5 fruit fly cellular contexts compared by ENCODE assay signal in genomic region chrX:14952097-14952844, dm6.
TF ChIP-seq lines count a peak whose summit lies in the region.

No protein-coding gene starts in this region.

- TF ChIP-seq CTCF in whole organism, embryonic (GFP tag; optimal IDR thresholded peaks at IDR 0.05; lab: Kevin White, UChicago), result no peak

TF ChIP-seq in whole organism, adult, 20 proteins besides CTCF, POLR2A, EP300 and RAD21 (continues in another document):
- TF ChIP-seq Crg-1 (GFP tag; optimal IDR thresholded peaks at IDR 0.05; lab: Kevin White, UChicago) (peak; percentile 18), CG11617 (GFP tag; optimal IDR thresholded peaks at IDR 0.05; lab: Kevin White, UChicago) (peak; percentile 39), pad (GFP tag; optimal IDR thresholded peaks at IDR 0.05; lab: Kevin White, UChicago) (peak; percentile 86), CG14711 (tag; optimal IDR thresholded peaks at IDR 0.05; lab: Kevin White, UChicago) (peak; percentile 28), Mnt (GFP tag; optimal IDR thresholded peaks at IDR 0.05; lab: Kevin White, UChicago) (peak; percentile 1), CG33017 (tag; optimal IDR thresholded peaks at IDR 0.05; lab: Kevin White, UChicago) (no peak), CG1620 (GFP tag; optimal IDR thresholded peaks at IDR 0.05; lab: Kevin White, UChicago) (no peak), kay (GFP tag; lab: Kevin White, UChicago; ENCODE audit: borderline replicate concordance) (peak; percentile 45), tj (GFP tag; optimal IDR thresholded peaks at IDR 0.05; lab: Kevin White, UChicago) (peak; percentile 90), CG7045 (GFP tag; optimal IDR thresholded peaks at IDR 0.05; lab: Kevin White, UChicago) (peak; percentile 29), cnc (optimal IDR thresholded peaks at IDR 0.05; lab: Kevin White, UChicago) (no peak), CG7101 (tag; optimal IDR thresholded peaks at IDR 0.05; lab: Kevin White, UChicago) (peak; percentile 62), Clk (GFP tag; optimal IDR thresholded peaks at IDR 0.05; lab: Kevin White, UChicago) (no peak), toe (GFP tag; optimal IDR thresholded peaks at IDR 0.05; lab: Kevin White, UChicago) (no peak), cic (GFP tag; optimal IDR thresholded peaks at IDR 0.05; lab: Kevin White, UChicago) (no peak), Hr96 (GFP tag; optimal IDR thresholded peaks at IDR 0.05; lab: Kevin White, UChicago) (no peak), CG5204 (GFP tag; optimal IDR thresholded peaks at IDR 0.05; lab: Kevin White, UChicago) (no peak), bab1 (GFP tag; optimal IDR thresholded peaks at IDR 0.05; lab: Kevin White, UChicago) (peak; percentile 78), CG12768 (GFP tag; optimal IDR thresholded peaks at IDR 0.05; lab: Kevin White, UChicago) (no peak)

TF ChIP-seq in whole organism, embryonic, 481 proteins besides CTCF, POLR2A, EP300 and RAD21 (continues in another document):
- peak; percentile 18 for TF ChIP-seq Meics (GFP tag; optimal IDR thresholded peaks at IDR 0.05; lab: Kevin White, UChicago)
- TF ChIP-seq CG43689 (GFP tag; IDR thresholded peaks at IDR 0.05; lab: Robert Waterston, UW), result no peak
- no peak for TF ChIP-seq z (GFP tag; IDR thresholded peaks at IDR 0.05; lab: Robert Waterston, UW)
- peak; percentile 6 for TF ChIP-seq lilli (GFP tag; optimal IDR thresholded peaks at IDR 0.05; lab: Kevin White, UChicago)
- TF ChIP-seq CG10366 (GFP tag; IDR thresholded peaks at IDR 0.05; lab: Robert Waterston, UW), result peak; percentile 43
- no peak for TF ChIP-seq wek (GFP tag; optimal IDR thresholded peaks at IDR 0.05; lab: Kevin White, UChicago)
- no peak for TF ChIP-seq CG9215 (GFP tag; IDR thresholded peaks at IDR 0.05; lab: Robert Waterston, UW)
- no peak; the same call in 1 of the 2 replicates for TF ChIP-seq stc (GFP tag; IDR thresholded peaks at IDR 0.05; lab: Robert Waterston, UW)
- no peak for TF ChIP-seq maf-S (GFP tag; optimal IDR thresholded peaks at IDR 0.05; lab: Kevin White, UChicago)
- peak; percentile 80 for TF ChIP-seq CG17361 (GFP tag; IDR thresholded peaks at IDR 0.05; lab: Robert Waterston, UW)
- TF ChIP-seq D19A (tag; optimal IDR thresholded peaks at IDR 0.05; lab: Kevin White, UChicago), result peak; percentile 30
- no peak for TF ChIP-seq disco-r (GFP tag; optimal IDR thresholded peaks at IDR 0.05; lab: Kevin White, UChicago)
- no peak for TF ChIP-seq CG30020 (tag; optimal IDR thresholded peaks at IDR 0.05; lab: Kevin White, UChicago)
- TF ChIP-seq CG11085 (GFP tag; IDR thresholded peaks at IDR 0.05; lab: Robert Waterston, UW), result no peak
- TF ChIP-seq CG1024 (GFP tag; IDR thresholded peaks at IDR 0.05; lab: Robert Waterston, UW), result 0 out of 2 replicates have a peak, but pooled peaks have one; percentile 10
- no peak for TF ChIP-seq vfl (GFP tag; optimal IDR thresholded peaks at IDR 0.05; lab: Kevin White, UChicago)
- no peak for TF ChIP-seq CG8281 (tag; optimal IDR thresholded peaks at IDR 0.05; lab: Kevin White, UChicago)
- no peak for TF ChIP-seq MBD-R2 (GFP tag; IDR thresholded peaks at IDR 0.05; lab: Robert Waterston, UW)
- no peak for TF ChIP-seq CG16813 (GFP tag; IDR thresholded peaks at IDR 0.05; lab: Robert Waterston, UW; ENCODE audit: partially characterized antibody)

TF ChIP-seq in whole organism, prepupa, 60 proteins besides CTCF, POLR2A, EP300 and RAD21 (continues in another document):
- TF ChIP-seq Eip78C (GFP tag; lab: Kevin White, UChicago) (peak; percentile 95), net (GFP tag; optimal IDR thresholded peaks at IDR 0.05; lab: Kevin White, UChicago) (peak; percentile 83), ss (GFP tag; optimal IDR thresholded peaks at IDR 0.05; lab: Kevin White, UChicago) (no peak), Hr38 (GFP tag; optimal IDR thresholded peaks at IDR 0.05; lab: Kevin White, UChicago) (no peak), fd85E (GFP tag; optimal IDR thresholded peaks at IDR 0.05; lab: Kevin White, UChicago) (peak; percentile 81), Hr4 (GFP tag; optimal IDR thresholded peaks at IDR 0.05; lab: Kevin White, UChicago) (peak; percentile 82), vri (GFP tag; optimal IDR thresholded peaks at IDR 0.05; lab: Kevin White, UChicago) (peak; percentile 78), dsx (GFP tag; optimal IDR thresholded peaks at IDR 0.05; lab: Kevin White, UChicago; ENCODE audit: poor library complexity, severe bottlenecking) (peak; percentile 56), CG1621 (tag; optimal IDR thresholded peaks at IDR 0.05; lab: Kevin White, UChicago) (peak; percentile 75), CG4318 (GFP tag; optimal IDR thresholded peaks at IDR 0.05; lab: Kevin White, UChicago) (peak; percentile 70), achi (GFP tag; optimal IDR thresholded peaks at IDR 0.05; lab: Kevin White, UChicago) (peak; percentile 79), CG8632 (GFP tag; optimal IDR thresholded peaks at IDR 0.05; lab: Kevin White, UChicago) (peak; percentile 75), CG6163 (GFP tag; IDR thresholded peaks at IDR 0.05; lab: Robert Waterston, UW) (peak; percentile 92), Eip75B (GFP tag; optimal IDR thresholded peaks at IDR 0.05; lab: Kevin White, UChicago) (peak; percentile 82), topi (GFP tag; optimal IDR thresholded peaks at IDR 0.05; lab: Kevin White, UChicago) (peak; percentile 84), acj6 (GFP tag; optimal IDR thresholded peaks at IDR 0.05; lab: Kevin White, UChicago) (peak; percentile 86), Eip93F (GFP tag; optimal IDR thresholded peaks at IDR 0.05; lab: Kevin White, UChicago) (peak; percentile 54), cyc (GFP tag; optimal IDR thresholded peaks at IDR 0.05; lab: Kevin White, UChicago) (peak; percentile 82), CG31627 (GFP tag; optimal IDR thresholded peaks at IDR 0.05; lab: Kevin White, UChicago) (peak; percentile 86)

TF ChIP-seq in whole organism, pupa, 21 proteins besides CTCF, POLR2A, EP300 and RAD21:
- TF ChIP-seq D1 (tag; optimal IDR thresholded peaks at IDR 0.05; lab: Kevin White, UChicago) (peak; percentile 39), CG8301 (tag; optimal IDR thresholded peaks at IDR 0.05; lab: Kevin White, UChicago) (peak; percentile 81), Pif1A (GFP tag; optimal IDR thresholded peaks at IDR 0.05; lab: Kevin White, UChicago) (peak; percentile 79), CG17806 (tag; optimal IDR thresholded peaks at IDR 0.05; lab: Kevin White, UChicago) (peak; percentile 68), Pif1B (GFP tag; optimal IDR thresholded peaks at IDR 0.05; lab: Kevin White, UChicago) (peak; percentile 80), CG34367 (tag; optimal IDR thresholded peaks at IDR 0.05; lab: Kevin White, UChicago) (peak; percentile 72), fd96Ca (GFP tag; IDR thresholded peaks at IDR 0.05; lab: Robert Waterston, UW) (peak; percentile 88), CG12605 (GFP tag; IDR thresholded peaks at IDR 0.05; lab: Robert Waterston, UW) (peak; percentile 82), CG10348 (GFP tag; IDR thresholded peaks at IDR 0.05; lab: Robert Waterston, UW) (peak; percentile 67), Ets98B (GFP tag; IDR thresholded peaks at IDR 0.05; lab: Robert Waterston, UW) (peak; percentile 87), Snoo (tag; optimal IDR thresholded peaks at IDR 0.05; lab: Kevin White, UChicago) (peak; percentile 80), CG9948 (tag; optimal IDR thresholded peaks at IDR 0.05; lab: Kevin White, UChicago) (peak; percentile 67), CG32121 (GFP tag; IDR thresholded peaks at IDR 0.05; lab: Robert Waterston, UW) (peak; percentile 88), CG14655 (GFP tag; optimal IDR thresholded peaks at IDR 0.05; lab: Kevin White, UChicago) (peak; percentile 81), EcR (GFP tag; optimal IDR thresholded peaks at IDR 0.05; lab: Kevin White, UChicago) (no peak), CG15710 (tag; optimal IDR thresholded peaks at IDR 0.05; lab: Kevin White, UChicago) (peak; percentile 60), CG8159 (tag; optimal IDR thresholded peaks at IDR 0.05; lab: Kevin White, UChicago) (peak; percentile 76), rn (GFP tag; IDR thresholded peaks at IDR 0.05; lab: Robert Waterston, UW) (peak; percentile 58), gl (tag; optimal IDR thresholded peaks at IDR 0.05; lab: Kevin White, UChicago) (peak; percentile 58), CG13204 (GFP tag; optimal IDR thresholded peaks at IDR 0.05; lab: Kevin White, UChicago) (no peak), CG4496 (GFP tag; IDR thresholded peaks at IDR 0.05; lab: Robert Waterston, UW) (peak; percentile 91)
TF ChIP-seq in whole organism, pupa: peak in this region for 19.

TF ChIP-seq in whole organism, wandering third instar larva, 38 proteins besides CTCF, POLR2A, EP300 and RAD21 (continues in another document):
- TF ChIP-seq lola (GFP tag; optimal IDR thresholded peaks at IDR 0.05; lab: Kevin White, UChicago), result no peak
- peak; percentile 70 for TF ChIP-seq OdsH (GFP tag; optimal IDR thresholded peaks at IDR 0.05; lab: Kevin White, UChicago)
- peak; percentile 63 for TF ChIP-seq ey (GFP tag; optimal IDR thresholded peaks at IDR 0.05; lab: Kevin White, UChicago)
- no peak for TF ChIP-seq Dif (GFP tag; optimal IDR thresholded peaks at IDR 0.05; lab: Kevin White, UChicago; ENCODE audit: partially characterized antibody)
- peak; percentile 58 for TF ChIP-seq HLH106 (tag; optimal IDR thresholded peaks at IDR 0.05; lab: Kevin White, UChicago)
- TF ChIP-seq Mio (GFP tag; optimal IDR thresholded peaks at IDR 0.05; lab: Kevin White, UChicago), result no peak
- peak; percentile 35 for TF ChIP-seq psq (GFP tag; optimal IDR thresholded peaks at IDR 0.05; lab: Kevin White, UChicago)
- TF ChIP-seq dmrt93B (GFP tag; optimal IDR thresholded peaks at IDR 0.05; lab: Kevin White, UChicago), result peak; percentile 60
- peak in 1 of 2 experiments; percentile 3 for TF ChIP-seq dl (GFP tag; optimal IDR thresholded peaks at IDR 0.05; lab: Kevin White, UChicago; ENCODE audit: insufficient read depth in 1 of 2, partially characterized antibody in 2 of 2)
- TF ChIP-seq N (GFP tag; optimal IDR thresholded peaks at IDR 0.05; lab: Kevin White, UChicago), result no peak
- TF ChIP-seq brk (GFP tag; optimal IDR thresholded peaks at IDR 0.05; lab: Kevin White, UChicago), result no peak
- TF ChIP-seq jim (GFP tag; optimal IDR thresholded peaks at IDR 0.05; lab: Kevin White, UChicago), result no peak
- TF ChIP-seq fru (GFP tag; optimal IDR thresholded peaks at IDR 0.05; lab: Kevin White, UChicago), result peak; percentile 77
- peak; percentile 79 for TF ChIP-seq woc (GFP tag; optimal IDR thresholded peaks at IDR 0.05; lab: Kevin White, UChicago)
- no peak for TF ChIP-seq Dfd (GFP tag; optimal IDR thresholded peaks at IDR 0.05; lab: Kevin White, UChicago)
- no peak for TF ChIP-seq usp (GFP tag; optimal IDR thresholded peaks at IDR 0.05; lab: Kevin White, UChicago)
- no peak for TF ChIP-seq CrebA (GFP tag; optimal IDR thresholded peaks at IDR 0.05; lab: Kevin White, UChicago; ENCODE audit: borderline replicate concordance)
- no peak for TF ChIP-seq CG32264 (GFP tag; optimal IDR thresholded peaks at IDR 0.05; lab: Kevin White, UChicago)
- peak; percentile 34 for TF ChIP-seq Hnf4 (GFP tag; optimal IDR thresholded peaks at IDR 0.05; lab: Kevin White, UChicago)
- TF ChIP-seq sage (GFP tag; optimal IDR thresholded peaks at IDR 0.05; lab: Kevin White, UChicago), result no peak
- TF ChIP-seq Sp1 (GFP tag; optimal IDR thresholded peaks at IDR 0.05; lab: Kevin White, UChicago), result peak; percentile 78
- TF ChIP-seq GATAd (GFP tag; optimal IDR thresholded peaks at IDR 0.05; lab: Kevin White, UChicago), result no peak
- TF ChIP-seq Abd-B (GFP tag; optimal IDR thresholded peaks at IDR 0.05; lab: Kevin White, UChicago), result no peak
